Fruit fly (Drosophila melanogaster): Measurements from ENCODE around the gene mus304.

Gene mus304

dm6 chr3L:18078614-18079013 is 31.0 kb upstream of the mus304 start (continued):
- TF ChIP-seq CG9139 (GFP tag; optimal IDR thresholded peaks at IDR 0.05) (no peak), CG11902 (GFP tag; optimal IDR thresholded peaks at IDR 0.05) (no peak), CG8319 (GFP tag; optimal IDR thresholded peaks at IDR 0.05) (no peak), dac (GFP tag; optimal IDR thresholded peaks at IDR 0.05) (no peak), achi (GFP tag; optimal IDR thresholded peaks at IDR 0.05) (peak; percentile 66), eg (GFP tag; IDR thresholded peaks at IDR 0.05) (peak; percentile 62; the same call in 2 of the 3 replicates), CG3032 (tag; optimal IDR thresholded peaks at IDR 0.05) (peak; percentile 70), salr (GFP tag; optimal IDR thresholded peaks at IDR 0.05) (peak; percentile 57 to 74), dsx (GFP tag; optimal IDR thresholded peaks at IDR 0.05; ENCODE audit: poor library complexity, severe bottlenecking) (peak; percentile 23), lz (GFP tag; optimal IDR thresholded peaks at IDR 0.05) (no peak), Ets96B (tag; optimal IDR thresholded peaks at IDR 0.05) (peak; percentile 46), Gug (GFP tag; IDR thresholded peaks at IDR 0.05) (peak; percentile 36; the same call in 1 of the 2 replicates), CG11762 (GFP tag; optimal IDR thresholded peaks at IDR 0.05; ENCODE audit: insufficient read depth) (peak; percentile 26), Eip75B (GFP tag; optimal IDR thresholded peaks at IDR 0.05) (peak; percentile 21), CG16779 (tag; optimal IDR thresholded peaks at IDR 0.05) (peak; percentile 33), topi (GFP tag; optimal IDR thresholded peaks at IDR 0.05) (peak; percentile 0), CG3919 (GFP tag; optimal IDR thresholded peaks at IDR 0.05) (peak; percentile 43), CG8119 (GFP tag; IDR thresholded peaks at IDR 0.05) (peak; percentile 79), Hr39 (GFP tag; optimal IDR thresholded peaks at IDR 0.05) (peak; percentile 16), Ets21C (GFP tag; optimal IDR thresholded peaks at IDR 0.05) (no peak), Eip78C (GFP tag) (peak; percentile 92), CG10669 (GFP tag; optimal IDR thresholded peaks at IDR 0.05) (peak; percentile 77)

- TF ChIP-seq acj6 (GFP tag; optimal IDR thresholded peaks at IDR 0.05) (no peak), Ets96B (tag; optimal IDR thresholded peaks at IDR 0.05) (no peak), svp (GFP tag) (no peak), CG11762 (GFP tag; optimal IDR thresholded peaks at IDR 0.05; ENCODE audit: insufficient read depth) (no peak), fd59A (GFP tag; optimal IDR thresholded peaks at IDR 0.05) (no peak), CG10669 (GFP tag; optimal IDR thresholded peaks at IDR 0.05) (no peak), dac (GFP tag; optimal IDR thresholded peaks at IDR 0.05) (no peak), CG6808 (GFP tag; optimal IDR thresholded peaks at IDR 0.05) (no peak)
Observed at dm6 chr3L:18079123-18079522, 30.5 kb upstream of the mus304 start.

- TF ChIP-seq CG34406 (GFP tag; optimal IDR thresholded peaks at IDR 0.05) (peak; percentile 23), Smox (GFP tag; optimal IDR thresholded peaks at IDR 0.05) (no peak), CG6163 (GFP tag; IDR thresholded peaks at IDR 0.05) (peak; percentile 88), acj6 (GFP tag; optimal IDR thresholded peaks at IDR 0.05) (peak; percentile 66), CG8632 (GFP tag; optimal IDR thresholded peaks at IDR 0.05) (peak; percentile 27), CG7368 (GFP tag; optimal IDR thresholded peaks at IDR 0.05) (peak; percentile 62), dsx (GFP tag; optimal IDR thresholded peaks at IDR 0.05; ENCODE audit: poor library complexity, severe bottlenecking) (peak; percentile 60), CG9139 (GFP tag; optimal IDR thresholded peaks at IDR 0.05) (peak; percentile 88), OdsH (GFP tag; optimal IDR thresholded peaks at IDR 0.05) (peak; percentile 67), CG31627 (GFP tag; optimal IDR thresholded peaks at IDR 0.05) (no peak), Met (GFP tag; optimal IDR thresholded peaks at IDR 0.05) (no peak), svp (GFP tag) (peak; percentile 51), CG10631 (GFP tag; optimal IDR thresholded peaks at IDR 0.05) (peak; percentile 89), CG3032 (tag; optimal IDR thresholded peaks at IDR 0.05) (peak; percentile 78), Sox15 (GFP tag; optimal IDR thresholded peaks at IDR 0.05) (no peak), CG15336 (GFP tag; IDR thresholded peaks at IDR 0.05) (peak; percentile 68), Hr4 (GFP tag; optimal IDR thresholded peaks at IDR 0.05) (peak; percentile 73), CG11902 (GFP tag; optimal IDR thresholded peaks at IDR 0.05) (no peak), CG10669 (GFP tag; optimal IDR thresholded peaks at IDR 0.05) (peak; percentile 36), CG11762 (GFP tag; optimal IDR thresholded peaks at IDR 0.05; ENCODE audit: insufficient read depth) (peak; percentile 67), fkh (GFP tag; optimal IDR thresholded peaks at IDR 0.05) (no peak), ss (GFP tag; optimal IDR thresholded peaks at IDR 0.05) (peak; percentile 85 to 88), Lpt (GFP tag; optimal IDR thresholded peaks at IDR 0.05) (peak; percentile 74), CG6854 (GFP tag; optimal IDR thresholded peaks at IDR 0.05) (peak; percentile 53), CG6276 (GFP tag; optimal IDR thresholded peaks at IDR 0.05) (peak; percentile 65), Ets96B (tag; optimal IDR thresholded peaks at IDR 0.05) (peak; percentile 79), Eip78C (GFP tag) (peak; percentile 83), Ets21C (GFP tag; optimal IDR thresholded peaks at IDR 0.05) (no peak), CG3919 (GFP tag; optimal IDR thresholded peaks at IDR 0.05) (peak; percentile 71), CG32006 (GFP tag; optimal IDR thresholded peaks at IDR 0.05) (peak; percentile 87), fd59A (GFP tag; optimal IDR thresholded peaks at IDR 0.05) (peak; percentile 48)
Observed at dm6 chr3L:18079610-18080497, 29.8 kb upstream of the mus304 start.
